Worm (Caenorhabditis elegans): ENCODE measurements around the gene met-2.

DNA sequence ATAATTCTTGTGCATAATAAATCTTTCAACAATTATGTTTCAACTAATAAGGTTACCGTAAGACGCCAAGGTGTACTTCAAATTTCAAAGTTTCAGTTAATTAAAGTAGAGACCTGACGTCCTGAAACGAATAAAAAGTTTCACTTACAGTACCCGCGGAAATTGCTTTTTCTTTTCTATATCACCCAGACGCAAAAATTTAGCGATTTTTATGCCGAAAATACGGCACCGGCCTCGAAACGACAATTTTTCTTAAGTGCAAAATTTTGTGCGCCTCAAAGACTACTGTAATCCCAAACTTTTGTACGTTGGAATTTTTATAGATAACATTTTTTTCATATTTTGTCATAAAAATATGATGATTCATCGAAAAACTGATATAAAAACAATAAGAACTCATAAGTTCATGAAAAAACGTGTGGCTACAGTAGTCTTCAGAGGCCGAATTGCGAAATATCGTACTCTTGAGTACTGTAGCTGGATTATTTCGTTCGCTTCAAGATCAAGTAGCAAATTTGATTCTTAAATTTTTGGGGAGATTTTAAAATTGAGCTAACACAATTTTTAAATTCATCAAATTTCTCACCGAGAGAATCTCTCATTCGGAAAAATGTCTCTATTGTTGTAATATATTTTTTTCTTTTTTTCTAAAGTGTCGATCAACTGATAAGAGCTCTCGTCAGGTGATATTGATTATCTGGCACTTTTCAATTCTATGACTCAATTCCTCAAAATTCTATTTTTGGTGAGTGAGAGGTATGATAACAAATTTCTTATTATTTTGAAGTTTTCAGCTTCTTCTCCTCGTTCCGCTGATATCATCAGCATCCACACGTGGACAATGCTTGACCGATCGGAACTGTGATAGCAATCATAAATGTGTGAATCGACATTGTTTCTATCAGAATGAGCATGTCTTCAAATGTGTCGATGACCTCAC lies 49.3 kb upstream of the met-2 start, which contains the start of gene ZC262.13:
- TF ChIP-seq ztf-29 (GFP tag; IDR thresholded peaks at IDR 0.05) (no peak), flt-1 (GFP tag; IDR thresholded peaks at IDR 0.05) (no peak), ref-1 (GFP tag; conservative IDR thresholded peaks at IDR 0.05) (no peak), ztf-23 (GFP tag; IDR thresholded peaks at IDR 0.05) (no peak), med-1 (GFP tag; optimal IDR thresholded peaks at IDR 0.05; ENCODE audit: insufficient read depth) (no peak), cog-1 (tag; optimal IDR thresholded peaks at IDR 0.05) (no peak), tab-1 (GFP tag; IDR thresholded peaks at IDR 0.05) (no peak)

Data from whole organism, midembryonic.